Fruit fly (Drosophila melanogaster) whole organism, prepupa: ENCODE measurements around the gene Cyp4ac2.

Experiments
- CG10631 ChIP-seq: fragments of 200-800 bp; sonication (Bioruptor generic); optimal IDR thresholded peaks from 2 replicates; lab custom pipeline; 2016; ENCODE audit warnings: missing biosample characterization, missing genetic modification characterization
- CG10669 ChIP-seq: fragments of 200-800 bp; sonication (Bioruptor generic); optimal IDR thresholded peaks from 3 replicates; lab custom pipeline; 2018; ENCODE audit warnings: missing biosample characterization, mild to moderate bottlenecking, missing genetic modification characterization, moderate library complexity
- CG11294 ChIP-seq: fragments of 200-800 bp; sonication (Bioruptor generic); IDR thresholded peaks from 2 replicates; pipeline ENCODE4 v1.3.6; 2022; ENCODE audit warnings: missing biosample characterization, missing genetic modification characterization
- CG11762 ChIP-seq: fragments of 200-800 bp; sonication (Bioruptor generic); optimal IDR thresholded peaks from 3 replicates; lab custom pipeline; 2016; ENCODE audit warnings: missing biosample characterization, missing genetic modification characterization; ENCODE audit not compliant: insufficient read depth
- CG11902 ChIP-seq: fragments of 200-800 bp; sonication (Bioruptor generic); optimal IDR thresholded peaks from 3 replicates; lab custom pipeline; 2016; ENCODE audit warnings: missing biosample characterization, missing genetic modification characterization
- CG15336 ChIP-seq: fragments of 200-800 bp; sonication (Bioruptor generic); IDR thresholded peaks from 2 replicates; pipeline ENCODE4 v1.3.6; 2022; ENCODE audit warnings: missing biosample characterization, missing genetic modification characterization
- CG16779 ChIP-seq: fragments of 200-800 bp; sonication (Bioruptor generic); optimal IDR thresholded peaks from 3 replicates; lab custom pipeline; 2017; ENCODE audit warnings: missing biosample characterization, mild to moderate bottlenecking, missing genetic modification characterization
- CG3032 ChIP-seq: fragments of 200-800 bp; optimal IDR thresholded peaks from 2 replicates; lab custom pipeline; 2019; ENCODE audit warnings: missing biosample characterization, mild to moderate bottlenecking, missing genetic modification characterization, moderate library complexity
- CG31627 ChIP-seq: fragments of 200-800 bp; sonication (Bioruptor generic); optimal IDR thresholded peaks from 3 replicates; lab custom pipeline; 2016; ENCODE audit warnings: missing biosample characterization, missing genetic modification characterization
- CG32006 ChIP-seq: fragments of 200-800 bp; sonication (Bioruptor generic); optimal IDR thresholded peaks from 3 replicates; lab custom pipeline; 2017; ENCODE audit warnings: missing biosample characterization, mild to moderate bottlenecking, missing genetic modification characterization
- CG34406 ChIP-seq: fragments of 200-800 bp; sonication (Bioruptor generic); optimal IDR thresholded peaks from 3 replicates; lab custom pipeline; 2016; ENCODE audit warnings: missing biosample characterization, missing genetic modification characterization
- CG4318 ChIP-seq: fragments of 200-800 bp; sonication (Bioruptor generic); optimal IDR thresholded peaks from 3 replicates; lab custom pipeline; 2017; ENCODE audit warnings: missing biosample characterization, mild to moderate bottlenecking, missing genetic modification characterization
- CG6163 ChIP-seq: fragments of 200-800 bp; sonication (Bioruptor generic); IDR thresholded peaks from 3 replicates; pipeline ENCODE4 v1.3.6; 2022; ENCODE audit warnings: missing biosample characterization, missing genetic modification characterization
- CG6808 ChIP-seq: fragments of 200-800 bp; sonication (Bioruptor generic); optimal IDR thresholded peaks from 3 replicates; lab custom pipeline; 2017; ENCODE audit warnings: missing biosample characterization, missing genetic modification characterization, mild to moderate bottlenecking, moderate library complexity, missing genetic modification reagents
- CG6854 ChIP-seq: fragments of 200-800 bp; sonication (Bioruptor generic); optimal IDR thresholded peaks from 2 replicates; lab custom pipeline; 2017; ENCODE audit warnings: missing biosample characterization, mild to moderate bottlenecking, missing genetic modification characterization
- CG7368 ChIP-seq: fragments of 200-800 bp; sonication (Bioruptor generic); optimal IDR thresholded peaks from 3 replicates; lab custom pipeline; 2016; ENCODE audit warnings: missing biosample characterization, missing genetic modification characterization
- CG8119 ChIP-seq: fragments of 200-800 bp; sonication (Bioruptor generic); IDR thresholded peaks from 3 replicates; pipeline ENCODE4 v1.3.6; 2022; ENCODE audit warnings: missing biosample characterization, missing genetic modification characterization
- CG8632 ChIP-seq: fragments of 200-800 bp; sonication (Bioruptor generic); optimal IDR thresholded peaks from 3 replicates; lab custom pipeline; 2016; ENCODE audit warnings: missing biosample characterization, missing genetic modification characterization
- Eip75B ChIP-seq: fragments of 200-800 bp; sonication (Bioruptor generic); optimal IDR thresholded peaks from 3 replicates; lab custom pipeline; 2016; ENCODE audit warnings: missing biosample characterization, missing genetic modification characterization
- Eip78C ChIP-seq: fragments of 200-800 bp; sonication (Bioruptor generic); peaks from one replicate; lab custom pipeline; 2016; ENCODE audit warnings: missing biosample characterization, missing genetic modification characterization
- Eip93F ChIP-seq: fragments of 200-800 bp; sonication (Bioruptor generic); optimal IDR thresholded peaks from 2 replicates; lab custom pipeline; 2016; ENCODE audit warnings: missing biosample characterization, mild to moderate bottlenecking, missing genetic modification characterization
- Ets21C ChIP-seq: fragments of 200-800 bp; sonication (Bioruptor generic); optimal IDR thresholded peaks from 3 replicates; lab custom pipeline; 2016; ENCODE audit warnings: missing biosample characterization, missing genetic modification characterization
- Hr38 ChIP-seq: sonication (Bioruptor generic); optimal IDR thresholded peaks from 2 replicates; lab custom pipeline; 2016; ENCODE audit warnings: missing biosample characterization, missing genetic modification characterization
- Hr39 ChIP-seq: fragments of 200-800 bp; sonication (Bioruptor generic); optimal IDR thresholded peaks from 2 replicates; lab custom pipeline; 2016; ENCODE audit warnings: missing biosample characterization, missing genetic modification characterization
- Hr4 ChIP-seq: fragments of 200-800 bp; sonication (Bioruptor generic); optimal IDR thresholded peaks from 3 replicates; lab custom pipeline; 2016; ENCODE audit warnings: missing biosample characterization, missing genetic modification characterization
- Lpt ChIP-seq: fragments of 200-800 bp; sonication (Bioruptor generic); optimal IDR thresholded peaks from 3 replicates; lab custom pipeline; 2016; ENCODE audit warnings: missing biosample characterization, missing genetic modification characterization
- Met ChIP-seq: fragments of 200-800 bp; sonication (Bioruptor generic); optimal IDR thresholded peaks from 3 replicates; lab custom pipeline; 2016; ENCODE audit warnings: missing biosample characterization, missing genetic modification characterization
- OdsH ChIP-seq: fragments of 200-800 bp; sonication (Bioruptor generic); optimal IDR thresholded peaks from 3 replicates; lab custom pipeline; 2016; ENCODE audit warnings: missing biosample characterization, missing genetic modification characterization
- Smox ChIP-seq: fragments of 200-800 bp; sonication (Bioruptor generic); optimal IDR thresholded peaks from 3 replicates; lab custom pipeline; 2016; ENCODE audit warnings: missing biosample characterization, missing genetic modification characterization
- Sox102F ChIP-seq: fragments of 200-800 bp; sonication (Bioruptor generic); optimal IDR thresholded peaks from 2 replicates; lab custom pipeline; 2016; ENCODE audit warnings: missing biosample characterization, mild to moderate bottlenecking, missing genetic modification characterization
- Sox14 ChIP-seq: fragments of 200-800 bp; sonication (Bioruptor generic); optimal IDR thresholded peaks from 3 replicates; lab custom pipeline; 2016; ENCODE audit warnings: missing biosample characterization, missing genetic modification characterization
- Sox15 ChIP-seq: fragments of 200-800 bp; sonication (Bioruptor generic); optimal IDR thresholded peaks from 3 replicates; lab custom pipeline; 2016; ENCODE audit warnings: missing biosample characterization, missing genetic modification characterization
- achi ChIP-seq: fragments of 200-800 bp; sonication (Bioruptor generic); optimal IDR thresholded peaks from 3 replicates; lab custom pipeline; 2016; ENCODE audit warnings: missing biosample characterization, missing genetic modification characterization
- acj6 ChIP-seq: fragments of 200-800 bp; sonication (Bioruptor generic); optimal IDR thresholded peaks from 3 replicates; lab custom pipeline; 2016; ENCODE audit warnings: missing biosample characterization, missing genetic modification characterization
- cyc ChIP-seq: fragments of 200-800 bp; sonication (Bioruptor generic); optimal IDR thresholded peaks from 3 replicates; lab custom pipeline; 2016; ENCODE audit warnings: missing biosample characterization, missing genetic modification characterization
- dac ChIP-seq: fragments of 200-800 bp; sonication (Bioruptor generic); optimal IDR thresholded peaks from 2 replicates; lab custom pipeline; 2017; ENCODE audit warnings: missing biosample characterization, mild to moderate bottlenecking, missing genetic modification characterization
- dsx ChIP-seq: fragments of 200-800 bp; optimal IDR thresholded peaks from 3 replicates; lab custom pipeline; 2019; ENCODE audit warnings: missing biosample characterization, mild to moderate bottlenecking, missing genetic modification characterization, moderate library complexity; ENCODE audit not compliant: poor library complexity, severe bottlenecking
- eg ChIP-seq: fragments of 200-800 bp; sonication (Bioruptor generic); IDR thresholded peaks from 3 replicates; pipeline ENCODE4 v1.3.6; 2022; ENCODE audit warnings: missing biosample characterization, missing genetic modification characterization
- esn ChIP-seq: fragments of 200-800 bp; sonication (Bioruptor generic); optimal IDR thresholded peaks from 2 replicates; lab custom pipeline; 2016; ENCODE audit warnings: missing biosample characterization, mild to moderate bottlenecking, missing genetic modification characterization, moderate library complexity
- fd85E ChIP-seq: fragments of 200-800 bp; sonication (Bioruptor generic); optimal IDR thresholded peaks from 3 replicates; lab custom pipeline; 2016; ENCODE audit warnings: missing biosample characterization, missing genetic modification characterization
- lz ChIP-seq: fragments of 200-800 bp; sonication (Bioruptor generic); optimal IDR thresholded peaks from 3 replicates; lab custom pipeline; 2016; ENCODE audit warnings: missing biosample characterization, missing genetic modification characterization
- pdm3 ChIP-seq: fragments of 200-800 bp; sonication (Bioruptor generic); optimal IDR thresholded peaks from 3 replicates; lab custom pipeline; 2016; ENCODE audit warnings: missing biosample characterization, missing genetic modification characterization
- spab ChIP-seq: fragments of 200-800 bp; sonication (Bioruptor generic); optimal IDR thresholded peaks from 2 replicates; lab custom pipeline; 2017; ENCODE audit warnings: missing biosample characterization, mild to moderate bottlenecking, missing genetic modification characterization, missing genetic modification reagents
- ss ChIP-seq, 2 experiments: fragments of 200-800 bp; sonication (Bioruptor generic); optimal IDR thresholded peaks; 2 replicates in 1 of 2; 3 replicates in 1 of 2; lab custom pipeline; 2017 to 2018; ENCODE audit warnings: mild to moderate bottlenecking in 2 of 2, missing biosample characterization in 2 of 2, missing genetic modification characterization in 2 of 2, moderate library complexity in 1 of 2
- svp ChIP-seq: fragments of 200-800 bp; sonication (Bioruptor generic); peaks from one replicate; lab custom pipeline; 2016; ENCODE audit warnings: missing biosample characterization, missing genetic modification characterization
- topi ChIP-seq: fragments of 200-800 bp; sonication (Bioruptor generic); optimal IDR thresholded peaks from 3 replicates; lab custom pipeline; 2016; ENCODE audit warnings: missing biosample characterization, missing genetic modification characterization
- vri ChIP-seq: fragments of 200-800 bp; sonication (Bioruptor generic); optimal IDR thresholded peaks from 3 replicates; lab custom pipeline; 2016; ENCODE audit warnings: missing biosample characterization, mild to moderate bottlenecking, missing genetic modification characterization

Cyp4ac2 gene

DNA sequence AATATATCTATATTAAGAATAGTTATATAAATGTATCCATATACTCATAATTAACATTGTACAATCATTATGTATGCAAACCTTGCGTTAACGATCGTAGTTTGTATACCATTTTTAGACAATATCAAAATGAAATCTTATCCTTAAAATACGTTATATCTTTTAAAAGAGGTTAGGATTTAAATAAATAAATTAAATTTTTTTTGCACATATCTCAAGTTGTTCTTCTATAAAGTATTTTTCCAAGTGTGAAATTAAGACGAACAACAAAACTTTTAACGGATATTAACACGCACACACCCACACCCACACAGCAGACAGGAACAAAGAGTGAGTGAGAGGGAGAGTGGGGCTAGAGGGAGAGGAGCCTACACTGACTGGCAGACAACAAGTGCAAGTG is 23.7 kb downstream of the Cyp4ac2 start (continued):
- peak; percentile 35 for TF ChIP-seq CG11902 (GFP tag; lab: Kevin White, UChicago)
- TF ChIP-seq Eip78C (GFP tag; lab: Kevin White, UChicago), result peak; percentile 92
- no peak for TF ChIP-seq vri (GFP tag; lab: Kevin White, UChicago)
- peak; percentile 52 for TF ChIP-seq Sox14
- peak; percentile 72 for TF ChIP-seq CG8632 (GFP tag; lab: Kevin White, UChicago)
- TF ChIP-seq OdsH (GFP tag; lab: Kevin White, UChicago), result peak; percentile 79
- TF ChIP-seq CG34406 (GFP tag; lab: Kevin White, UChicago), result peak; percentile 69
- no peak for TF ChIP-seq Lpt (GFP tag; lab: Kevin White, UChicago)
- no peak for TF ChIP-seq Sox102F (GFP tag; lab: Kevin White, UChicago)
- peak; percentile 77 for TF ChIP-seq CG6808 (GFP tag; lab: Kevin White, UChicago)
- TF ChIP-seq CG11294 (GFP tag; lab: Robert Waterston, UW), result no peak
- TF ChIP-seq esn (GFP tag; lab: Kevin White, UChicago), result peak; percentile 61
- TF ChIP-seq CG6854 (GFP tag; lab: Kevin White, UChicago), result no peak
- no peak for TF ChIP-seq eg (GFP tag; lab: Robert Waterston, UW)
- TF ChIP-seq dac, result no peak
- TF ChIP-seq CG32006 (GFP tag; lab: Kevin White, UChicago), result peak; percentile 51
- no peak for TF ChIP-seq Eip93F
- TF ChIP-seq fd85E (GFP tag; lab: Kevin White, UChicago), result no peak
- TF ChIP-seq ss (GFP tag; optimal IDR thresholded peaks at IDR 0.05; lab: Kevin White, UChicago), result peak; percentile 80 to 84
- TF ChIP-seq Eip75B (GFP tag; lab: Kevin White, UChicago), result peak; percentile 54
- TF ChIP-seq Hr4 (GFP tag; lab: Kevin White, UChicago), result peak; percentile 9
- peak; percentile 30 for TF ChIP-seq Smox
- peak; percentile 26 for TF ChIP-seq CG4318 (GFP tag; lab: Kevin White, UChicago)
- TF ChIP-seq acj6, result peak; percentile 70
- TF ChIP-seq CG6163 (GFP tag; lab: Robert Waterston, UW), result peak; percentile 63; the same call in 1 of the 3 replicates
- TF ChIP-seq, all 60 proteins: peak for 44

DNA sequence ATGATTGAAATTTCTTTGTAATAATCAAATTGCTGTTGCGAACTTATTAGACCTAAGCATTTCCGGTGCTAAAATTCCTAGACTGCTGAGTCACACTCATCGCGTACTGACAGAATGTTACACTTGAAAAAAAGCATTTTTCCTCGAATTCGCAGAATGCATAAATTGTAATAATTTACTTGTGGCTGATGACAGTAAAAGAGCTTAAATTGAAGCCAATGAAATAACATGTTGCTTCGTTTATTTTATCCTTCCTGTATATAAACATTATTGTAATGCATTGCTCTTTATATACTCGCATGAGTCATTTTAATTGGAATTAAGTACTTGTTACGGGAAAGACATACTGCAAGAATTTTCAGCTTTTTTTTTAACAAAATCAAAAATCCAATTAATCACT is 24.3 kb downstream of the Cyp4ac2 start:
- TF ChIP-seq CG8632 (GFP tag; lab: Kevin White, UChicago), result peak; percentile 16
- TF ChIP-seq Sox102F (GFP tag; lab: Kevin White, UChicago), result peak; percentile 9
- peak; percentile 12 for TF ChIP-seq CG3032
- TF ChIP-seq CG8119 (GFP tag; lab: Robert Waterston, UW), result no peak
- TF ChIP-seq CG31627 (GFP tag; lab: Kevin White, UChicago), result peak; percentile 38
- no peak for TF ChIP-seq spab
- no peak for TF ChIP-seq CG6808 (GFP tag; lab: Kevin White, UChicago)
- TF ChIP-seq Eip75B (GFP tag; lab: Kevin White, UChicago), result no peak
- peak; percentile 46 for TF ChIP-seq CG10669 (GFP tag; lab: Kevin White, UChicago)
- no peak for TF ChIP-seq CG15336 (GFP tag; lab: Robert Waterston, UW)
- peak; percentile 68 for TF ChIP-seq Eip78C (GFP tag; lab: Kevin White, UChicago)
- TF ChIP-seq Hr38, result no peak
- TF ChIP-seq lz, result peak; percentile 27
- TF ChIP-seq acj6, result peak; percentile 39
- TF ChIP-seq Sox15 (GFP tag; lab: Kevin White, UChicago), result no peak
- peak; percentile 15 for TF ChIP-seq CG10631 (GFP tag; lab: Kevin White, UChicago)
- TF ChIP-seq topi (GFP tag; lab: Kevin White, UChicago), result peak; percentile 39
- TF ChIP-seq CG11294 (GFP tag; lab: Robert Waterston, UW), result no peak
- TF ChIP-seq pdm3, result peak; percentile 10
- TF ChIP-seq Hr39 (GFP tag; lab: Kevin White, UChicago), result peak; percentile 35
- TF ChIP-seq CG6163 (GFP tag; lab: Robert Waterston, UW), result no peak
- TF ChIP-seq Smox, result peak; percentile 5
- peak; percentile 8 for TF ChIP-seq cyc (GFP tag; lab: Kevin White, UChicago)
- TF ChIP-seq, all 60 proteins: peak for 14

DNA sequence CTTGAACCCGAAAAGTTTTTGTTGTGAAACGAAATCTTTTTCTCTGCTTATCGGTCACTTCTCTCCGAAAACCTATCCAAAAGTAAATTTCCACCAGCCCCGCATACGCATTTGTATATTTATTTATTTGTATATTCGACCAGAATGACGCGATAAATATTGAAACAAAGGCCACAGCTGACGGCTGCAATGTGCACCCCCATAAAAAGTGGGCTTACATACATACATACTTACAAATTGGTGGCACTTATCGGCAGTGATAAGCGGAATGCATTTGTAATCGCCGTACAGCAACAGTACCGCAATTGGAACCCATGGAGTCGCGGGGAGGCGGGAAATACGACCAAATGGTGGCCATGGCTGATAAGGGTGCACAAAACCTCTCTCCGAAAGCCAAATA is 25.0 kb downstream of the Cyp4ac2 start:
- TF ChIP-seq lz (no peak), CG11762 (GFP tag; lab: Kevin White, UChicago) (no peak), Hr38 (no peak), CG7368 (GFP tag; lab: Kevin White, UChicago) (no peak), Sox14 (peak; percentile 64), CG11902 (GFP tag; lab: Kevin White, UChicago) (no peak), esn (GFP tag; lab: Kevin White, UChicago) (no peak), CG8632 (GFP tag; lab: Kevin White, UChicago) (no peak), Ets21C (GFP tag; lab: Kevin White, UChicago) (no peak), CG16779 (no peak), CG6808 (GFP tag; lab: Kevin White, UChicago) (no peak), svp (peak; percentile 93), ss (GFP tag; optimal IDR thresholded peaks at IDR 0.05; lab: Kevin White, UChicago) (no peak), acj6 (no peak), pdm3 (no peak), CG15336 (GFP tag; lab: Robert Waterston, UW) (no peak), Smox (no peak), CG32006 (GFP tag; lab: Kevin White, UChicago) (no peak), dsx (GFP tag; lab: Kevin White, UChicago) (no peak), Met (peak; percentile 21), achi (GFP tag; lab: Kevin White, UChicago) (no peak)
